Worm (Caenorhabditis elegans): ENCODE measurements around the gene slc-36.1.

slc-36.1 gene

ce11 chrIII:13307107-13307506 is at the start of gene slc-36.1, which contains the start of gene klp-19:
Gene slc-36.1, plus strand, starts transcription at chrIII:13307502.
Gene klp-19, minus strand, starts transcription at chrIII:13307259.
- TF ChIP-seq syd-9 (tag; optimal IDR thresholded peaks at IDR 0.05) = no peak
- TF ChIP-seq hlh-15 (tag; optimal IDR thresholded peaks at IDR 0.05) = no peak
- TF ChIP-seq npax-4 (tag; optimal IDR thresholded peaks at IDR 0.05) = no peak
- no peak for TF ChIP-seq ref-2 (tag; optimal IDR thresholded peaks at IDR 0.05)
- TF ChIP-seq ceh-9 (tag; optimal IDR thresholded peaks at IDR 0.05) = no peak
- no peak for TF ChIP-seq lin-11 (tag; optimal IDR thresholded peaks at IDR 0.05)
- no peak for TF ChIP-seq ceh-30 (tag; optimal IDR thresholded peaks at IDR 0.05)
- TF ChIP-seq ceh-34 (tag; optimal IDR thresholded peaks at IDR 0.05) = peak; percentile 12
- no peak for TF ChIP-seq Y22D7AL.16 (tag; optimal IDR thresholded peaks at IDR 0.05)
- TF ChIP-seq ceh-6 (GFP tag; optimal IDR thresholded peaks at IDR 0.05) = no peak
- no peak for TF ChIP-seq tbx-7 (tag; optimal IDR thresholded peaks at IDR 0.05)
- peak; percentile 42 for TF ChIP-seq nfya-1 (tag; optimal IDR thresholded peaks at IDR 0.05)
- no peak for TF ChIP-seq hlh-8 (tag; optimal IDR thresholded peaks at IDR 0.05)
- peak; percentile 78 for TF ChIP-seq unc-42 (tag; optimal IDR thresholded peaks at IDR 0.05)
- TF ChIP-seq zip-5 (tag; optimal IDR thresholded peaks at IDR 0.05) = no peak
- TF ChIP-seq C08G9.2 (tag; optimal IDR thresholded peaks at IDR 0.05) = no peak
- peak; percentile 12 for TF ChIP-seq ceh-31 (tag; optimal IDR thresholded peaks at IDR 0.05)
- no peak for TF ChIP-seq ceh-45 (GFP tag; IDR thresholded peaks at IDR 0.05)

- TF ChIP-seq dve-1 (tag; optimal IDR thresholded peaks at IDR 0.05) = no peak
- TF ChIP-seq ceh-19 (GFP tag; optimal IDR thresholded peaks at IDR 0.05) = peak; percentile 63
- no peak for TF ChIP-seq elt-2 (tag; optimal IDR thresholded peaks at IDR 0.05)
- no peak for TF ChIP-seq syd-9 (tag; optimal IDR thresholded peaks at IDR 0.05)
- TF ChIP-seq T23F11.4 (GFP tag; optimal IDR thresholded peaks at IDR 0.05) = no peak
- TF ChIP-seq ceh-9 (tag; optimal IDR thresholded peaks at IDR 0.05) = no peak
- TF ChIP-seq elt-4 (tag; optimal IDR thresholded peaks at IDR 0.05) = no peak
- no peak for TF ChIP-seq tbx-7 (tag; optimal IDR thresholded peaks at IDR 0.05)
- TF ChIP-seq ceh-34 (tag; optimal IDR thresholded peaks at IDR 0.05) = peak; percentile 67
- TF ChIP-seq ceh-6 (GFP tag; optimal IDR thresholded peaks at IDR 0.05) = no peak
- peak; percentile 51 for TF ChIP-seq ref-2 (tag; optimal IDR thresholded peaks at IDR 0.05)
- peak; percentile 41 for TF ChIP-seq nfya-1 (tag; optimal IDR thresholded peaks at IDR 0.05)
- TF ChIP-seq ceh-30 (tag; optimal IDR thresholded peaks at IDR 0.05) = no peak
- TF ChIP-seq unc-55 (GFP tag; optimal IDR thresholded peaks at IDR 0.05) = peak; percentile 1
- TF ChIP-seq ceh-18 (tag; optimal IDR thresholded peaks at IDR 0.05) = no peak
- no peak for TF ChIP-seq pha-4 (tag; optimal IDR thresholded peaks at IDR 0.05)
- TF ChIP-seq unc-42 (tag; optimal IDR thresholded peaks at IDR 0.05) = peak; percentile 65
- no peak for TF ChIP-seq pag-3 (tag; optimal IDR thresholded peaks at IDR 0.05; ENCODE audit: borderline replicate concordance)
- no peak for TF ChIP-seq ama-1 (optimal IDR thresholded peaks at IDR 0.05)
- no peak for TF ChIP-seq C38D4.7 (GFP tag; optimal IDR thresholded peaks at IDR 0.05)
- no peak for TF ChIP-seq ets-4 (tag; optimal IDR thresholded peaks at IDR 0.05)
- TF ChIP-seq nhr-11 (tag; optimal IDR thresholded peaks at IDR 0.05) = no peak
- TF ChIP-seq sdc-2 (tag; optimal IDR thresholded peaks at IDR 0.05) = no peak
- no peak for TF ChIP-seq C08G9.2 (tag; optimal IDR thresholded peaks at IDR 0.05)
- TF ChIP-seq hlh-6 (tag; optimal IDR thresholded peaks at IDR 0.05) = no peak
- TF ChIP-seq npax-4 (tag; optimal IDR thresholded peaks at IDR 0.05) = no peak
- no peak for TF ChIP-seq K02D7.2 (tag; optimal IDR thresholded peaks at IDR 0.05)
- no peak for TF ChIP-seq ceh-45 (GFP tag; IDR thresholded peaks at IDR 0.05)
- no peak for TF ChIP-seq ceh-48 (tag; optimal IDR thresholded peaks at IDR 0.05)
- no peak for TF ChIP-seq fkh-10 (GFP tag; optimal IDR thresholded peaks at IDR 0.05)
- peak; percentile 71 for TF ChIP-seq ceh-31 (tag; optimal IDR thresholded peaks at IDR 0.05)
- no peak for TF ChIP-seq rnt-1 (tag; optimal IDR thresholded peaks at IDR 0.05)
- no peak for TF ChIP-seq tbx-2 (tag; optimal IDR thresholded peaks at IDR 0.05)
- no peak for TF ChIP-seq sox-4 (tag; optimal IDR thresholded peaks at IDR 0.05)
- TF ChIP-seq pha-2 (tag; optimal IDR thresholded peaks at IDR 0.05) = no peak
- TF ChIP-seq ceh-14 (tag; optimal IDR thresholded peaks at IDR 0.05) = no peak
- TF ChIP-seq pat-9 (tag; optimal IDR thresholded peaks at IDR 0.05) = no peak
These were observed 49.1 kb upstream of the slc-36.1 start for ce11 chrIII:13258163-13258562.

Data from whole organism, late embryonic.